Fruit fly (Drosophila melanogaster) whole organism, embryonic: Measurements from ENCODE around the gene CG11771.

Source experiments
- B-H2 ChIP-seq: fragments of 200-800 bp; sonication (Bioruptor generic); optimal IDR thresholded peaks from 2 replicates; lab custom pipeline; 2018; ENCODE audit warnings: missing biosample characterization, mild to moderate bottlenecking, missing genetic modification characterization
- CG10321 ChIP-seq: fragments of 200-800 bp; sonication (Bioruptor generic); IDR thresholded peaks from 2 replicates; pipeline ENCODE4 v1.3.6; 2022; ENCODE audit warnings: missing biosample characterization, missing genetic modification characterization
- CG10462 ChIP-seq: fragments of 200-800 bp; sonication (Bioruptor generic); optimal IDR thresholded peaks from 2 replicates; lab custom pipeline; 2016; ENCODE audit warnings: missing biosample characterization, missing genetic modification characterization
- CG11560 ChIP-seq: fragments of 200-800 bp; sonication (Bioruptor generic); IDR thresholded peaks from 3 replicates; pipeline ENCODE4 v1.3.6; 2022; ENCODE audit warnings: missing biosample characterization, missing genetic modification characterization
- CG11695 ChIP-seq: fragments of 200-800 bp; sonication (Bioruptor generic); IDR thresholded peaks from 3 replicates; pipeline ENCODE4 v1.3.6; 2022; ENCODE audit warnings: missing biosample characterization, missing genetic modification characterization
- CG11696 ChIP-seq: fragments of 200-800 bp; sonication (Bioruptor generic); IDR thresholded peaks from 2 replicates; pipeline ENCODE4 v1.3.6; 2022; ENCODE audit warnings: missing biosample characterization, missing genetic modification characterization
- CG12236 ChIP-seq: fragments of 200-800 bp; sonication (Bioruptor generic); optimal IDR thresholded peaks from 2 replicates; lab custom pipeline; 2016; ENCODE audit warnings: missing biosample characterization, missing genetic modification characterization
- CG12942 ChIP-seq: fragments of 200-800 bp; sonication (Bioruptor generic); optimal IDR thresholded peaks from 3 replicates; lab custom pipeline; 2016; ENCODE audit warnings: missing biosample characterization, missing genetic modification characterization
- CG15696 ChIP-seq: fragments of 200-800 bp; sonication (Bioruptor generic); optimal IDR thresholded peaks from 2 replicates; lab custom pipeline; 2019; ENCODE audit warnings: missing biosample characterization, mild to moderate bottlenecking, missing genetic modification characterization, moderate library complexity
- CG1603 ChIP-seq: fragments of 200-800 bp; sonication (Bioruptor generic); optimal IDR thresholded peaks from 2 replicates; lab custom pipeline; 2019; ENCODE audit warnings: missing biosample characterization, mild to moderate bottlenecking, missing genetic modification characterization, moderate library complexity
- CG17186 ChIP-seq: fragments of 200-800 bp; sonication (Bioruptor generic); optimal IDR thresholded peaks from 3 replicates; lab custom pipeline; 2017; ENCODE audit warnings: missing biosample characterization, missing genetic modification reagents, missing genetic modification characterization
- CG18619 ChIP-seq: fragments of 200-800 bp; sonication (Bioruptor generic); optimal IDR thresholded peaks from 3 replicates; lab custom pipeline; 2017; ENCODE audit warnings: missing biosample characterization, mild to moderate bottlenecking, missing genetic modification characterization
- CG18764 ChIP-seq: fragments of 200-800 bp; sonication (Bioruptor generic); optimal IDR thresholded peaks from 3 replicates; lab custom pipeline; 2016; ENCODE audit warnings: missing biosample characterization, missing genetic modification characterization
- CG2678 ChIP-seq: fragments of 200-800 bp; sonication (Bioruptor generic); optimal IDR thresholded peaks from 3 replicates; lab custom pipeline; 2019; ENCODE audit warnings: missing biosample characterization, mild to moderate bottlenecking, missing genetic modification characterization, moderate library complexity
- CG32532 ChIP-seq: fragments of 200-800 bp; sonication (Bioruptor generic); IDR thresholded peaks from 2 replicates; pipeline ENCODE4 v1.3.6; 2022; ENCODE audit warnings: missing biosample characterization, missing genetic modification characterization
- CG34224 ChIP-seq: fragments of 200-800 bp; sonication (Bioruptor generic); IDR thresholded peaks from 3 replicates; pipeline ENCODE4 v1.3.6; 2022; ENCODE audit warnings: missing biosample characterization, missing genetic modification characterization; ENCODE audit not compliant: partially characterized antibody
- CG9817 ChIP-seq: fragments of 200-800 bp; sonication (Bioruptor generic); optimal IDR thresholded peaks from 2 replicates; lab custom pipeline; 2018; ENCODE audit warnings: missing biosample characterization, mild to moderate bottlenecking, missing genetic modification characterization, moderate library complexity
- CG9876 ChIP-seq: fragments of 200-800 bp; sonication (Bioruptor generic); optimal IDR thresholded peaks from 2 replicates; lab custom pipeline; 2016; ENCODE audit warnings: missing biosample characterization, missing genetic modification characterization
- Camta ChIP-seq: fragments of 200-800 bp; sonication (Bioruptor generic); optimal IDR thresholded peaks from 2 replicates; lab custom pipeline; 2016; ENCODE audit warnings: missing biosample characterization, missing genetic modification characterization
- CoRest ChIP-seq: fragments of 200-800 bp; sonication (Bioruptor generic); optimal IDR thresholded peaks from 3 replicates; lab custom pipeline; 2018; ENCODE audit warnings: missing biosample characterization, mild to moderate bottlenecking, missing genetic modification characterization, moderate library complexity
- CrebB ChIP-seq: fragments of 200-800 bp; sonication (Bioruptor generic); optimal IDR thresholded peaks from 3 replicates; lab custom pipeline; 2018; ENCODE audit warnings: missing biosample characterization, mild to moderate bottlenecking, missing genetic modification characterization
- D ChIP-seq, 2 experiments: fragments of 200-800 bp in 1 of 2; fragments of >200 bp in 1 of 2; sonication (Bioruptor generic) in 1 of 2; optimal IDR thresholded peaks; 2 replicates in 1 of 2; 3 replicates in 1 of 2; lab custom pipeline; 2017; ENCODE audit warnings: mild to moderate bottlenecking in 1 of 2, missing biosample characterization in 1 of 2, missing genetic modification characterization in 1 of 2, missing genetic modification reagents in 1 of 2
- Dref ChIP-seq: fragments of 200-800 bp; sonication (Bioruptor generic); IDR thresholded peaks from 2 replicates; pipeline ENCODE4 v1.3.6; 2022; ENCODE audit warnings: missing biosample characterization, missing genetic modification characterization
- Ets65A ChIP-seq: fragments of 200-800 bp; sonication (Bioruptor generic); peaks from one replicate; lab custom pipeline; 2016; ENCODE audit warnings: missing biosample characterization, missing genetic modification characterization
- H2.0 ChIP-seq: fragments of 200-800 bp; sonication (Bioruptor generic); IDR thresholded peaks from 2 replicates; pipeline ENCODE4 v1.3.6; 2022; ENCODE audit warnings: missing biosample characterization, missing genetic modification characterization
- HLHmδ ChIP-seq: fragments of 200-800 bp; sonication (Bioruptor generic); optimal IDR thresholded peaks from 2 replicates; lab custom pipeline; 2018; ENCODE audit warnings: missing biosample characterization, mild to moderate bottlenecking, missing genetic modification characterization, moderate library complexity
- Hand ChIP-seq: fragments of 200-800 bp; sonication (Bioruptor generic); optimal IDR thresholded peaks from 2 replicates; lab custom pipeline; 2017; ENCODE audit warnings: mild to moderate bottlenecking, missing biosample characterization, missing genetic modification reagents, missing genetic modification characterization
- Hr51 ChIP-seq, 2 experiments: fragments of 200-800 bp; sonication (Bioruptor generic); optimal IDR thresholded peaks; 2 replicates in 1 of 2; 3 replicates in 1 of 2; lab custom pipeline; 2016 to 2018; ENCODE audit warnings: missing biosample characterization in 2 of 2, missing genetic modification characterization in 2 of 2, mild to moderate bottlenecking in 1 of 2, moderate library complexity in 1 of 2
- Lim3 ChIP-seq: fragments of 200-800 bp; sonication (Bioruptor generic); IDR thresholded peaks from 2 replicates; pipeline ENCODE4 v1.3.6; 2022; ENCODE audit warnings: missing biosample characterization, missing genetic modification characterization
- Mad ChIP-seq: fragments of 200-800 bp; sonication (Bioruptor generic); optimal IDR thresholded peaks from 2 replicates; lab custom pipeline; 2016; ENCODE audit warnings: missing biosample characterization, missing genetic modification characterization
- NFAT ChIP-seq: fragments of 200-800 bp; sonication (Bioruptor generic); IDR thresholded peaks from 2 replicates; pipeline ENCODE4 v1.3.6; 2022; ENCODE audit warnings: missing biosample characterization, missing genetic modification characterization
- Nf-YB ChIP-seq: fragments of 200-800 bp; sonication (Bioruptor generic); optimal IDR thresholded peaks from 3 replicates; lab custom pipeline; 2019; ENCODE audit warnings: missing biosample characterization, mild to moderate bottlenecking, missing genetic modification characterization, moderate library complexity
- Optix ChIP-seq: fragments of 200-800 bp; sonication (Bioruptor generic); IDR thresholded peaks from 3 replicates; pipeline ENCODE4 v1.3.6; 2022; ENCODE audit warnings: missing biosample characterization, missing genetic modification characterization
- Rx ChIP-seq: fragments of 200-800 bp; sonication (Bioruptor generic); IDR thresholded peaks from 2 replicates; pipeline ENCODE4 v1.3.6; 2022; ENCODE audit warnings: missing biosample characterization, missing genetic modification characterization
- Trl ChIP-seq, 3 experiments: fragments of >200 bp in 2 of 3; fragments of 200-800 bp in 1 of 3; sonication (Bioruptor generic) in 1 of 3; optimal IDR thresholded peaks; 2 replicates in 1 of 3; 3 replicates in 2 of 3; lab custom pipeline; 2016 to 2017; ENCODE audit warnings: missing biosample characterization in 1 of 3, missing genetic modification characterization in 1 of 3
- ase ChIP-seq: fragments of 200-800 bp; sonication (Bioruptor generic); IDR thresholded peaks from 3 replicates; pipeline ENCODE4 v1.3.6; 2022; ENCODE audit warnings: missing biosample characterization, missing genetic modification characterization
- ash1 ChIP-seq: fragments of 200-800 bp; sonication (Bioruptor generic); optimal IDR thresholded peaks from 2 replicates; lab custom pipeline; 2018; ENCODE audit warnings: missing biosample characterization, mild to moderate bottlenecking, missing genetic modification characterization
- chm ChIP-seq: fragments of 200-800 bp; sonication (Bioruptor generic); IDR thresholded peaks from 2 replicates; pipeline ENCODE4 v1.3.6; 2022; ENCODE audit warnings: missing biosample characterization, missing genetic modification characterization
- ci ChIP-seq: fragments of 200-800 bp; sonication (Bioruptor generic); IDR thresholded peaks from 3 replicates; pipeline ENCODE4 v1.3.6; 2022; ENCODE audit warnings: missing biosample characterization, missing genetic modification characterization
- dati ChIP-seq: fragments of 200-800 bp; sonication (Bioruptor generic); IDR thresholded peaks from 2 replicates; pipeline ENCODE4 v1.3.6; 2022; ENCODE audit warnings: missing biosample characterization, missing genetic modification characterization
- dmrt99B ChIP-seq: fragments of 200-800 bp; sonication (Bioruptor generic); optimal IDR thresholded peaks from 2 replicates; lab custom pipeline; 2018; ENCODE audit warnings: missing biosample characterization, mild to moderate bottlenecking, missing genetic modification characterization, moderate library complexity
- ems ChIP-seq: fragments of 200-800 bp; sonication (Bioruptor generic); optimal IDR thresholded peaks from 3 replicates; lab custom pipeline; 2016; ENCODE audit warnings: missing biosample characterization, missing genetic modification characterization
- ind ChIP-seq: fragments of 200-800 bp; sonication (Bioruptor generic); optimal IDR thresholded peaks from 3 replicates; lab custom pipeline; 2016; ENCODE audit warnings: missing biosample characterization, missing genetic modification characterization
- oc ChIP-seq: fragments of 200-800 bp; sonication (Bioruptor generic); optimal IDR thresholded peaks from 2 replicates; lab custom pipeline; 2018; ENCODE audit warnings: missing biosample characterization, mild to moderate bottlenecking, missing genetic modification characterization, moderate library complexity
- pb ChIP-seq: fragments of 200-800 bp; sonication (Bioruptor generic); optimal IDR thresholded peaks from 3 replicates; lab custom pipeline; 2016; ENCODE audit warnings: missing biosample characterization, missing genetic modification characterization
- pho ChIP-seq: fragments of 200-800 bp; sonication (Bioruptor generic); optimal IDR thresholded peaks from 2 replicates; lab custom pipeline; 2016; ENCODE audit warnings: missing biosample characterization, missing genetic modification characterization
- pros ChIP-seq: fragments of 200-800 bp; sonication (Bioruptor generic); optimal IDR thresholded peaks from 3 replicates; lab custom pipeline; 2019; ENCODE audit warnings: missing biosample characterization, mild to moderate bottlenecking, missing genetic modification characterization, moderate library complexity
- pum ChIP-seq: fragments of 200-800 bp; sonication (Bioruptor generic); optimal IDR thresholded peaks from 2 replicates; lab custom pipeline; 2016; ENCODE audit warnings: missing biosample characterization, missing genetic modification characterization
- wek ChIP-seq: fragments of 200-800 bp; sonication (Bioruptor generic); optimal IDR thresholded peaks from 3 replicates; lab custom pipeline; 2018; ENCODE audit warnings: missing biosample characterization, mild to moderate bottlenecking, missing genetic modification characterization, moderate library complexity
- wor ChIP-seq: fragments of 200-800 bp; sonication (Bioruptor generic); IDR thresholded peaks from 2 replicates; pipeline ENCODE4 v1.3.6; 2022; ENCODE audit warnings: missing biosample characterization, missing genetic modification characterization
- yki ChIP-seq: fragments of >200 bp; optimal IDR thresholded peaks from 3 replicates; lab custom pipeline; 2018

CG11771 gene

dm6 chr3R:24962470-24962869 lies 30.7 kb downstream of the CG11771 start (continued):
- TF ChIP-seq Hand (GFP tag; lab: Kevin White, UChicago) = no peak
- peak; percentile 22 to 82 for TF ChIP-seq Hr51 (GFP tag; optimal IDR thresholded peaks at IDR 0.05; lab: Kevin White, UChicago)
- TF ChIP-seq CG10321 = 0 out of 2 replicates have a peak, but pooled peaks have one; percentile 37
- TF ChIP-seq CoRest (tag; lab: Kevin White, UChicago) = peak; percentile 66
- TF ChIP-seq CG17186 = no peak
- peak; percentile 50 for TF ChIP-seq CG9817
- TF ChIP-seq H2.0 = peak; percentile 65
- peak; percentile 51 for TF ChIP-seq pum (GFP tag; lab: Kevin White, UChicago)
- TF ChIP-seq ase (GFP tag; lab: Robert Waterston, UW) = peak; percentile 61; the same call in 2 of the 3 replicates
- TF ChIP-seq D (optimal IDR thresholded peaks at IDR 0.05; lab: Kevin White, UChicago) = no peak
- TF ChIP-seq D (GFP tag; optimal IDR thresholded peaks at IDR 0.05; lab: Kevin White, UChicago) = peak; percentile 7
- no peak for TF ChIP-seq HLHmδ (GFP tag; lab: Kevin White, UChicago)
- TF ChIP-seq CG34224 (GFP tag; lab: Robert Waterston, UW) = no peak
- TF ChIP-seq CG18619 (GFP tag; lab: Kevin White, UChicago) = peak; percentile 24
- TF ChIP-seq ems (GFP tag; lab: Kevin White, UChicago) = peak; percentile 51
- TF ChIP-seq wek = peak; percentile 7
- TF ChIP-seq Nf-YB (GFP tag; lab: Kevin White, UChicago) = no peak
- no peak for TF ChIP-seq pros (GFP tag; lab: Kevin White, UChicago)
- no peak for TF ChIP-seq CG12236
- peak; percentile 49; the same call in 1 of the 2 replicates for TF ChIP-seq NFAT
- TF ChIP-seq dati (GFP tag; lab: Robert Waterston, UW) = no peak
- TF ChIP-seq CG32532 = peak; percentile 77
- no peak for TF ChIP-seq Dref (GFP tag; lab: Robert Waterston, UW)
- no peak for TF ChIP-seq yki (lab: Kevin White, UChicago)
- TF ChIP-seq CG11696 = no peak
- peak; percentile 30 for TF ChIP-seq CrebB
- TF ChIP-seq Mad (GFP tag; lab: Kevin White, UChicago) = peak; percentile 38
- TF ChIP-seq Rx (GFP tag; lab: Robert Waterston, UW) = peak; percentile 69
- peak; percentile 82 for TF ChIP-seq CG1603 (tag; lab: Kevin White, UChicago)
- TF ChIP-seq dmrt99B (tag; lab: Kevin White, UChicago) = peak; percentile 85
- TF ChIP-seq CG18764 (GFP tag; lab: Kevin White, UChicago) = no peak
- peak; percentile 62; the same call in 2 of the 3 replicates for TF ChIP-seq Optix
- peak; percentile 80 for TF ChIP-seq ind (GFP tag; lab: Kevin White, UChicago)
- TF ChIP-seq CG10462 = no peak
- peak; percentile 59 for TF ChIP-seq CG12942 (GFP tag; lab: Kevin White, UChicago)
- TF ChIP-seq ash1 (GFP tag; lab: Kevin White, UChicago) = no peak
- no peak for TF ChIP-seq Trl (optimal IDR thresholded peaks at IDR 0.05; lab: Kevin White, UChicago)
- peak; percentile 54 for TF ChIP-seq Trl (GFP tag; optimal IDR thresholded peaks at IDR 0.05; lab: Kevin White, UChicago)
- TF ChIP-seq pb (GFP tag; lab: Kevin White, UChicago) = peak; percentile 8
- peak; percentile 44 for TF ChIP-seq pho
- 0 out of 3 replicates have a peak, but pooled peaks have one; percentile 49 for TF ChIP-seq CG11695 (GFP tag; lab: Robert Waterston, UW)
- TF ChIP-seq ci (GFP tag; lab: Robert Waterston, UW) = peak; percentile 86
- peak; percentile 77 for TF ChIP-seq CG2678 (tag; lab: Kevin White, UChicago)
- TF ChIP-seq B-H2 = no peak
- peak; percentile 55 for TF ChIP-seq oc (tag; lab: Kevin White, UChicago)
- TF ChIP-seq chm (GFP tag; lab: Robert Waterston, UW) = no peak
- TF ChIP-seq wor (GFP tag; lab: Robert Waterston, UW) = peak; percentile 46; the same call in 1 of the 2 replicates
- TF ChIP-seq Camta (GFP tag; lab: Kevin White, UChicago) = peak; percentile 56
- no peak for TF ChIP-seq Lim3 (GFP tag; lab: Robert Waterston, UW)
- peak; percentile 91 for TF ChIP-seq Ets65A (GFP tag; lab: Kevin White, UChicago)
- no peak for TF ChIP-seq CG15696 (tag; lab: Kevin White, UChicago)
- no peak for TF ChIP-seq CG9876 (GFP tag; lab: Kevin White, UChicago)
- TF ChIP-seq CG11560 = 0 out of 3 replicates have a peak, but pooled peaks have one; percentile 41
